Fruit fly (Drosophila melanogaster) whole organism, embryonic: ENCODE results near the gene Lrr47.
A peak's percentile ranks its signal among the peaks of the same experiment; 100 is the strongest.

Experiments
- ATbp ChIP-seq: fragments of 200-800 bp; sonication (Bioruptor generic); optimal IDR thresholded peaks from 2 replicates; lab custom pipeline; 2017; ENCODE audit warnings: missing biosample characterization, mild to moderate bottlenecking, missing genetic modification characterization, missing genetic modification reagents
- CG10147 ChIP-seq: fragments of 200-800 bp; sonication (Bioruptor generic); optimal IDR thresholded peaks from 2 replicates; lab custom pipeline; 2019; ENCODE audit warnings: missing biosample characterization, mild to moderate bottlenecking, missing genetic modification characterization, moderate library complexity
- CG10543 ChIP-seq: fragments of 200-800 bp; sonication (Bioruptor generic); optimal IDR thresholded peaks from 3 replicates; lab custom pipeline; 2017; ENCODE audit warnings: missing biosample characterization, mild to moderate bottlenecking, missing genetic modification characterization, moderate library complexity
- CG11504 ChIP-seq: fragments of 200-800 bp; sonication (Bioruptor generic); optimal IDR thresholded peaks from 3 replicates; lab custom pipeline; 2019; ENCODE audit warnings: missing biosample characterization, mild to moderate bottlenecking, missing genetic modification characterization, moderate library complexity
- CG15269 ChIP-seq: fragments of 200-800 bp; sonication (Bioruptor generic); optimal IDR thresholded peaks from 2 replicates; lab custom pipeline; 2018; ENCODE audit warnings: missing biosample characterization, mild to moderate bottlenecking, missing genetic modification characterization, moderate library complexity
- CG17612 ChIP-seq: fragments of 200-800 bp; sonication (Bioruptor generic); IDR thresholded peaks from 2 replicates; pipeline ENCODE4 v1.3.6; 2022; ENCODE audit warnings: missing biosample characterization, missing genetic modification characterization
- CG18476 ChIP-seq: fragments of 200-800 bp; sonication (Bioruptor generic); optimal IDR thresholded peaks from 2 replicates; lab custom pipeline; 2016; ENCODE audit warnings: missing biosample characterization, mild to moderate bottlenecking, missing genetic modification characterization
- CG18599 ChIP-seq: fragments of 200-800 bp; sonication (Bioruptor generic); optimal IDR thresholded peaks from 3 replicates; lab custom pipeline; 2017; ENCODE audit warnings: missing biosample characterization, missing genetic modification characterization, mild to moderate bottlenecking, moderate library complexity, missing genetic modification reagents
- CG2875 ChIP-seq: fragments of 200-800 bp; sonication (Bioruptor generic); optimal IDR thresholded peaks from 2 replicates; lab custom pipeline; 2017; ENCODE audit warnings: missing biosample characterization, mild to moderate bottlenecking, missing genetic modification characterization, missing genetic modification reagents
- CG3281 ChIP-seq: fragments of 200-800 bp; sonication (Bioruptor generic); optimal IDR thresholded peaks from 3 replicates; lab custom pipeline; 2017; ENCODE audit warnings: missing biosample characterization, mild to moderate bottlenecking, missing genetic modification characterization
- CG3407 ChIP-seq: fragments of 200-800 bp; sonication (Bioruptor generic); optimal IDR thresholded peaks from 2 replicates; lab custom pipeline; 2018; ENCODE audit warnings: missing biosample characterization, mild to moderate bottlenecking, missing genetic modification characterization
- CG34376 ChIP-seq: fragments of 200-800 bp; sonication (Bioruptor generic); optimal IDR thresholded peaks from 2 replicates; lab custom pipeline; 2018; ENCODE audit warnings: missing biosample characterization, mild to moderate bottlenecking, missing genetic modification characterization
- CG6689 ChIP-seq: fragments of 200-800 bp; sonication (Bioruptor generic); IDR thresholded peaks from 2 replicates; pipeline ENCODE4 v1.3.6; 2022; ENCODE audit warnings: missing biosample characterization, missing genetic modification characterization
- CG6791 ChIP-seq: fragments of 200-800 bp; sonication (Bioruptor generic); IDR thresholded peaks from 3 replicates; pipeline ENCODE4 v1.3.6; 2022; ENCODE audit warnings: missing biosample characterization, missing genetic modification characterization; ENCODE audit not compliant: partially characterized antibody
- CG6813 ChIP-seq: fragments of 200-800 bp; sonication (Bioruptor generic); optimal IDR thresholded peaks from 2 replicates; lab custom pipeline; 2017; ENCODE audit warnings: missing biosample characterization, missing genetic modification characterization, mild to moderate bottlenecking, moderate library complexity, missing genetic modification reagents
- CG7372 ChIP-seq: fragments of 200-800 bp; sonication (Bioruptor generic); IDR thresholded peaks from 2 replicates; pipeline ENCODE4 v1.3.6; 2022; ENCODE audit warnings: missing biosample characterization, missing genetic modification characterization
- CG9932 ChIP-seq: fragments of 200-800 bp; sonication (Bioruptor generic); IDR thresholded peaks from 2 replicates; pipeline ENCODE4 v1.3.6; 2022; ENCODE audit warnings: missing biosample characterization, missing genetic modification characterization
- H15 ChIP-seq: fragments of 200-800 bp; sonication (Bioruptor generic); IDR thresholded peaks from 3 replicates; pipeline ENCODE4 v1.3.6; 2022; ENCODE audit warnings: missing biosample characterization, missing genetic modification characterization
- H2.0 ChIP-seq: fragments of 200-800 bp; sonication (Bioruptor generic); IDR thresholded peaks from 2 replicates; pipeline ENCODE4 v1.3.6; 2022; ENCODE audit warnings: missing biosample characterization, missing genetic modification characterization
- HLH54F ChIP-seq: fragments of 200-800 bp; sonication (Bioruptor generic); optimal IDR thresholded peaks from 3 replicates; lab custom pipeline; 2016; ENCODE audit warnings: missing biosample characterization, missing genetic modification characterization
- Hey ChIP-seq: fragments of 200-800 bp; sonication (Bioruptor generic); optimal IDR thresholded peaks from 3 replicates; lab custom pipeline; 2018; ENCODE audit warnings: missing biosample characterization, mild to moderate bottlenecking, missing genetic modification characterization
- Hr51 ChIP-seq, 2 experiments: fragments of 200-800 bp; sonication (Bioruptor generic); optimal IDR thresholded peaks; 2 replicates in 1 of 2; 3 replicates in 1 of 2; lab custom pipeline; 2016 to 2018; ENCODE audit warnings: missing biosample characterization in 2 of 2, missing genetic modification characterization in 2 of 2, mild to moderate bottlenecking in 1 of 2, moderate library complexity in 1 of 2
- Mad ChIP-seq: fragments of 200-800 bp; sonication (Bioruptor generic); optimal IDR thresholded peaks from 2 replicates; lab custom pipeline; 2016; ENCODE audit warnings: missing biosample characterization, missing genetic modification characterization
- Max ChIP-seq: fragments of 200-800 bp; sonication (Bioruptor generic); optimal IDR thresholded peaks from 2 replicates; lab custom pipeline; 2016; ENCODE audit warnings: missing biosample characterization, mild to moderate bottlenecking, missing genetic modification characterization
- Med ChIP-seq: fragments of 200-800 bp; sonication (Bioruptor generic); peaks from one replicate; lab custom pipeline; 2016; ENCODE audit warnings: missing biosample characterization, missing genetic modification characterization, mild to moderate bottlenecking, inconsistent platforms, moderate library complexity
- Myb ChIP-seq: fragments of 200-800 bp; sonication (Bioruptor generic); optimal IDR thresholded peaks from 2 replicates; lab custom pipeline; 2016; ENCODE audit warnings: missing biosample characterization, missing genetic modification characterization
- Ptx1 ChIP-seq: fragments of 200-800 bp; sonication (Bioruptor generic); IDR thresholded peaks from 2 replicates; pipeline ENCODE4 v1.3.6; 2022; ENCODE audit warnings: missing biosample characterization, missing genetic modification characterization
- al ChIP-seq: fragments of 200-800 bp; sonication (Bioruptor generic); IDR thresholded peaks from 2 replicates; pipeline ENCODE4 v1.3.6; 2022; ENCODE audit warnings: missing biosample characterization, missing genetic modification characterization
- aop ChIP-seq: fragments of 200-800 bp; sonication (Bioruptor generic); IDR thresholded peaks from 2 replicates; pipeline ENCODE4 v1.3.6; 2022; ENCODE audit warnings: missing biosample characterization, missing genetic modification characterization
- bowl ChIP-seq: fragments of 200-800 bp; sonication (Bioruptor generic); IDR thresholded peaks from 2 replicates; pipeline ENCODE4 v1.3.6; 2022; ENCODE audit warnings: missing biosample characterization, missing genetic modification characterization
- bsh ChIP-seq, 2 experiments: fragments of 200-800 bp; sonication (Bioruptor generic); optimal IDR thresholded peaks; 2 replicates each; lab custom pipeline; 2017 to 2018; ENCODE audit warnings: mild to moderate bottlenecking in 2 of 2, missing biosample characterization in 2 of 2, missing genetic modification characterization in 2 of 2, moderate library complexity in 1 of 2
- caup ChIP-seq: fragments of 200-800 bp; sonication (Bioruptor generic); optimal IDR thresholded peaks from 3 replicates; lab custom pipeline; 2017; ENCODE audit warnings: missing biosample characterization, mild to moderate bottlenecking, missing genetic modification characterization, moderate library complexity; ENCODE audit not compliant: severe bottlenecking
- dmrt99B ChIP-seq: fragments of 200-800 bp; sonication (Bioruptor generic); optimal IDR thresholded peaks from 2 replicates; lab custom pipeline; 2018; ENCODE audit warnings: missing biosample characterization, mild to moderate bottlenecking, missing genetic modification characterization, moderate library complexity
- fd102C ChIP-seq: fragments of 200-800 bp; sonication (Bioruptor generic); optimal IDR thresholded peaks from 2 replicates; lab custom pipeline; 2018; ENCODE audit warnings: missing biosample characterization, mild to moderate bottlenecking, missing genetic modification characterization, moderate library complexity
- fd3F ChIP-seq: fragments of 200-800 bp; sonication (Bioruptor generic); optimal IDR thresholded peaks from 2 replicates; lab custom pipeline; 2018; ENCODE audit warnings: missing biosample characterization, mild to moderate bottlenecking, missing genetic modification characterization, moderate library complexity
- fd96Cb ChIP-seq: fragments of 200-800 bp; sonication (Bioruptor generic); optimal IDR thresholded peaks from 2 replicates; lab custom pipeline; 2018; ENCODE audit warnings: missing biosample characterization, mild to moderate bottlenecking, missing genetic modification characterization, moderate library complexity
- gsb ChIP-seq: fragments of 200-800 bp; sonication (Bioruptor generic); IDR thresholded peaks from 2 replicates; pipeline ENCODE4 v1.3.6; 2022; ENCODE audit warnings: missing biosample characterization, missing genetic modification characterization
- ind ChIP-seq: fragments of 200-800 bp; sonication (Bioruptor generic); optimal IDR thresholded peaks from 3 replicates; lab custom pipeline; 2016; ENCODE audit warnings: missing biosample characterization, missing genetic modification characterization
- kah ChIP-seq: fragments of 200-800 bp; sonication (Bioruptor generic); optimal IDR thresholded peaks from 2 replicates; lab custom pipeline; 2018; ENCODE audit warnings: missing biosample characterization, mild to moderate bottlenecking, missing genetic modification characterization
- mam ChIP-seq: fragments of 200-800 bp; sonication (Bioruptor generic); optimal IDR thresholded peaks from 3 replicates; lab custom pipeline; 2016; ENCODE audit warnings: missing biosample characterization, missing genetic modification characterization
- pho ChIP-seq: fragments of 200-800 bp; sonication (Bioruptor generic); optimal IDR thresholded peaks from 2 replicates; lab custom pipeline; 2016; ENCODE audit warnings: missing biosample characterization, missing genetic modification characterization
- salm ChIP-seq: fragments of 200-800 bp; sonication (Bioruptor generic); optimal IDR thresholded peaks from 2 replicates; lab custom pipeline; 2018; ENCODE audit warnings: missing biosample characterization, mild to moderate bottlenecking, missing genetic modification characterization
- sens-2 ChIP-seq: fragments of 200-800 bp; sonication (Bioruptor generic); IDR thresholded peaks from 2 replicates; pipeline ENCODE4 v1.3.6; 2022; ENCODE audit warnings: missing biosample characterization, missing genetic modification characterization
- so ChIP-seq: fragments of 200-800 bp; sonication (Bioruptor generic); IDR thresholded peaks from 3 replicates; pipeline ENCODE4 v1.3.6; 2022; ENCODE audit warnings: missing biosample characterization, missing genetic modification characterization
- sob ChIP-seq: fragments of 200-800 bp; sonication (Bioruptor generic); IDR thresholded peaks from 2 replicates; pipeline ENCODE4 v1.3.6; 2022; ENCODE audit warnings: missing biosample characterization, missing genetic modification characterization
- ttk ChIP-seq: fragments of 200-800 bp; sonication (Bioruptor generic); IDR thresholded peaks from 2 replicates; pipeline ENCODE4 v2.1.2; 2022; ENCODE audit warnings: missing biosample characterization, missing genetic modification characterization
- unpg ChIP-seq: fragments of 200-800 bp; sonication (Bioruptor generic); optimal IDR thresholded peaks from 3 replicates; lab custom pipeline; 2018; ENCODE audit warnings: missing biosample characterization, mild to moderate bottlenecking, missing genetic modification characterization, moderate library complexity
- yki ChIP-seq: fragments of >200 bp; optimal IDR thresholded peaks from 3 replicates; lab custom pipeline; 2018
- zf30C ChIP-seq: fragments of 200-800 bp; sonication (Bioruptor generic); optimal IDR thresholded peaks from 3 replicates; lab custom pipeline; 2018; ENCODE audit warnings: missing biosample characterization, mild to moderate bottlenecking, missing genetic modification characterization
- zfh1 ChIP-seq: fragments of 200-800 bp; sonication (Bioruptor generic); IDR thresholded peaks from 3 replicates; pipeline ENCODE4 v1.3.6; 2022; ENCODE audit warnings: missing biosample characterization, missing genetic modification characterization

Gene Lrr47

DNA sequence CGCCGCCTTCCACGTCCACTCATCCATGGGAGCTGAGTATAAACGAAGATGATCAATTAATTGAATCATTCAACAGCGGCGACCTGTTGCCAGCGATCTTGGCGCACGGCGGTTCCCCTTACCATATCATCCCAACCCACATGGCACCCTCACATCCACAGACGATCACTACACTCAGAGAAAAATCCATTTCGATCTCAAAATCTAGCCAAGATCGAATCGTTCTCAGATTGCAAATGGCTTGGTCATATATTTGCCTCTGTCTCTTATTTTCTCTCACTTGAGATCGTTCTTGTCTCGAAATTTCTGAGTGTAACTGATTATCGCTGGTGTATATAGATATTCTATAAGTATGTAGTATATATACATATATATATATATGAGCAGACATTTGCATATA is 48.7 kb upstream of the Lrr47 start (continued):
- TF ChIP-seq caup (GFP tag; lab: Kevin White, UChicago) (peak; percentile 45), unpg (GFP tag; lab: Kevin White, UChicago) (peak; percentile 65), fd96Cb (tag; lab: Kevin White, UChicago) (peak; percentile 48), fd102C (GFP tag; lab: Kevin White, UChicago) (no peak), Hr51 (GFP tag; optimal IDR thresholded peaks at IDR 0.05; lab: Kevin White, UChicago) (peak; percentile 3 to 56), CG3281 (GFP tag; lab: Kevin White, UChicago) (peak; percentile 43), CG34376 (GFP tag; lab: Kevin White, UChicago) (no peak), zfh1 (peak; percentile 76), H15 (GFP tag; lab: Robert Waterston, UW) (peak; percentile 50; the same call in 1 of the 3 replicates), bowl (peak; percentile 28; the same call in 1 of the 2 replicates), kah (GFP tag; lab: Kevin White, UChicago) (peak; percentile 90), ttk (GFP tag; lab: Robert Waterston, UW) (peak; percentile 51), Med (GFP tag; lab: Kevin White, UChicago) (peak; percentile 88), Max (GFP tag; lab: Kevin White, UChicago) (no peak), Mad (peak; percentile 11), CG18599 (peak; percentile 47), CG18476 (GFP tag; lab: Kevin White, UChicago) (no peak), CG11504 (peak; percentile 75), sens-2 (GFP tag; lab: Robert Waterston, UW) (peak; percentile 29; the same call in 1 of the 2 replicates), CG7372 (GFP tag; lab: Robert Waterston, UW) (peak; percentile 62; the same call in 1 of the 2 replicates), pho (peak; percentile 6), Ptx1 (GFP tag; lab: Robert Waterston, UW) (peak; percentile 76), CG15269 (peak; percentile 72), Hey (tag; lab: Kevin White, UChicago) (no peak), sob (GFP tag; lab: Robert Waterston, UW) (peak; percentile 57; the same call in 1 of the 2 replicates), aop (GFP tag; lab: Robert Waterston, UW) (0 out of 2 replicates have a peak, but pooled peaks have one; percentile 43), so (GFP tag; lab: Robert Waterston, UW) (peak; percentile 51; the same call in 1 of the 3 replicates), yki (lab: Kevin White, UChicago) (no peak), CG9932 (GFP tag; lab: Robert Waterston, UW) (peak; percentile 73), al (GFP tag; lab: Robert Waterston, UW) (peak; percentile 57), CG6791 (GFP tag; lab: Robert Waterston, UW) (no peak), bsh (GFP tag; optimal IDR thresholded peaks at IDR 0.05; lab: Kevin White, UChicago) (peak in 1 of 2 experiments; percentile 68), ind (GFP tag; lab: Kevin White, UChicago) (peak; percentile 65), CG17612 (peak; percentile 43; the same call in 1 of the 2 replicates), CG2875 (GFP tag; lab: Kevin White, UChicago) (peak; percentile 24), CG10147 (GFP tag; lab: Kevin White, UChicago) (peak; percentile 41), CG6689 (0 out of 2 replicates have a peak, but pooled peaks have one; percentile 18), HLH54F (GFP tag; lab: Kevin White, UChicago) (peak; percentile 24), zf30C (GFP tag; lab: Kevin White, UChicago) (peak; percentile 57), CG6813 (peak; percentile 40), CG10543 (GFP tag; lab: Kevin White, UChicago) (peak; percentile 54), CG3407 (peak; percentile 31), dmrt99B (tag; lab: Kevin White, UChicago) (peak; percentile 70), salm (peak; percentile 11), Myb (GFP tag; lab: Kevin White, UChicago) (peak; percentile 8), gsb (0 out of 2 replicates have a peak, but pooled peaks have one; percentile 46), ATbp (GFP tag; lab: Kevin White, UChicago) (peak; percentile 49), H2.0 (peak; percentile 60), fd3F (GFP tag; lab: Kevin White, UChicago) (peak; percentile 33), mam (GFP tag; lab: Kevin White, UChicago) (peak; percentile 39)
